Worm (Caenorhabditis elegans) whole organism, L1 larva: ENCODE results near the gene ZK829.1.

ENCODE experiments used
- ces-1 ChIP-seq: fragments of 150-350 bp; optimal IDR thresholded peaks from 2 replicates; lab custom pipeline; 2014; ENCODE audit warnings: missing biosample characterization, missing genetic modification reagents, missing genetic modification characterization
- elt-3 ChIP-seq, 6 experiments: fragments of 150-350 bp in 1 of 6; sonication (generic microtip); optimal IDR thresholded peaks; 2 replicates each; lab custom pipeline; 2017 to 2018; ENCODE audit warnings: missing biosample characterization in 6 of 6, missing genetic modification characterization in 6 of 6, inconsistent platforms in 1 of 6
- fkh-4 ChIP-seq: sonication (generic microtip); optimal IDR thresholded peaks from 2 replicates; lab custom pipeline; 2016; ENCODE audit warnings: missing compliant biosample characterization, missing genetic modification characterization, borderline replicate concordance
- nhr-77 ChIP-seq: fragments of 150-350 bp; optimal IDR thresholded peaks from 2 replicates; lab custom pipeline; 2014; ENCODE audit warnings: missing biosample characterization, missing genetic modification characterization
- skn-1 ChIP-seq: fragments of 150-350 bp; optimal IDR thresholded peaks from 2 replicates; lab custom pipeline; 2014; ENCODE audit warnings: missing biosample characterization, missing genetic modification characterization
- unc-86 ChIP-seq: sonication (generic microtip); optimal IDR thresholded peaks from 2 replicates; lab custom pipeline; 2016; ENCODE audit warnings: missing genetic modification characterization, missing compliant biosample characterization

ce11 chrIV:11915768-11916453 is 26.3 kb downstream of the ZK829.1 start, which contains the start of gene ZK822.9:
- TF ChIP-seq unc-86 (no peak), skn-1 (tag; lab: Kevin White, UChicago) (no peak), elt-3 (tag; optimal IDR thresholded peaks at IDR 0.05; lab: Kevin White, UChicago) (peak in 2 of 6 experiments; percentile 9 to 25), nhr-77 (tag; lab: Kevin White, UChicago) (no peak), ces-1 (GFP tag; lab: Kevin White, UChicago) (no peak), fkh-4 (tag; lab: Kevin White, UChicago) (no peak)
